Worm (Caenorhabditis elegans): ENCODE measurements around the gene ser-7.

ser-7 gene

DNA sequence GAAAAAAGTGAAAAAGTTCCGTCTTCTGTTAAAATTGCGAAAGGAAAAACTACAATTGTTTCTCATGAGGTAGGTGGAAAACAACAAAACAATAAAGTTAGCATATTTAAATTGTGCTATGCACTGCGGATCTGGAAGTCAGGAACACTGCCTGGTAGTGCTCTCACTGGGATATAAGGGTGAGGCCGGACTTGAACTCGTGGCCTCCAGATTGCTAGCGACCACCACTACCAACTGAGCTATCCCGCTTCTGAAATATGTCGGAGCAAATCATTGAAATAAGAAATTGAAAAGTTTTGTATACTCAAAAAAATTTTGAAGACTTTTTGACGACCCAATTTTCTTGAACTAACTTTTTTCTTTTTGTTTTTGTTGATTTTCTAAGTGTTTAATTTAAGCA is 23.2 kb downstream of the ser-7 start:
- TF ChIP-seq fos-1 (tag; optimal IDR thresholded peaks at IDR 0.05) (no peak), nhr-11 (tag; optimal IDR thresholded peaks at IDR 0.05) (no peak), ztf-4 (tag; optimal IDR thresholded peaks at IDR 0.05) (no peak), nhr-20 (tag; optimal IDR thresholded peaks at IDR 0.05) (no peak), ceh-82 (tag; optimal IDR thresholded peaks at IDR 0.05) (no peak), mdl-1 (tag; optimal IDR thresholded peaks at IDR 0.05) (no peak), nhr-19 (GFP tag; conservative IDR thresholded peaks at IDR 0.05) (no peak), fkh-8 (tag; optimal IDR thresholded peaks at IDR 0.05) (no peak), sptf-1 (tag; optimal IDR thresholded peaks at IDR 0.05) (no peak), ama-1 (optimal IDR thresholded peaks at IDR 0.05) (no peak), snu-23 (GFP tag; optimal IDR thresholded peaks at IDR 0.05) (no peak), swsn-7 (tag; optimal IDR thresholded peaks at IDR 0.05) (no peak), nhr-12 (tag; optimal IDR thresholded peaks at IDR 0.05) (no peak), lin-15B (tag; optimal IDR thresholded peaks at IDR 0.05) (no peak), isw-1 (GFP tag; IDR thresholded peaks at IDR 0.05) (no peak), irx-1 (tag; optimal IDR thresholded peaks at IDR 0.05) (no peak), nhr-71 (tag; optimal IDR thresholded peaks at IDR 0.05) (no peak)

DNA sequence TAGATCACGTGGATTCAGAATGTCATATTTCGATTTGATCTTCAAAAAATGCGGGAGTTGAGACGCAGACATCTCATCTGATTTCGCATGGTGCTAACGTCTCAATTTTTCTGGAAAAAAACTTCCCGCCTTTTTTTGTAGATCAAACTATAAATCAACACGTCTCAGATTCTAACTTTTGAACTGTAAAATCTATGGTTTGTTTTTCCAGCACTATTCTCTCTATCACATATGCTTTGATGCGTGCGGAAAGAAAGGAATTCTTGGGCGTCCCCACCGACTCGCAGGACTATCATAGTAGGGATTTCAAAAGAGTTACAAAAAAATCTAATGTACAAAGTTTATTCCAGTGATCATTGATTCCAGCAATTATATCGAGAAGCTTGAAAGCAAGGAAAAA is 24.3 kb downstream of the ser-7 start:
- TF ChIP-seq C04F5.9 (tag; optimal IDR thresholded peaks at IDR 0.05) (no peak), mep-1 (tag; optimal IDR thresholded peaks at IDR 0.05) (no peak), grh-1 (GFP tag; IDR thresholded peaks at IDR 0.05) (no peak), F16B12.6 (tag; optimal IDR thresholded peaks at IDR 0.05) (no peak), nhr-47 (tag; optimal IDR thresholded peaks at IDR 0.05) (no peak), xbp-1 (tag; optimal IDR thresholded peaks at IDR 0.05) (no peak), nhr-237 (tag; optimal IDR thresholded peaks at IDR 0.05) (no peak), vab-15 (tag; optimal IDR thresholded peaks at IDR 0.05) (no peak), dsc-1 (tag; optimal IDR thresholded peaks at IDR 0.05) (no peak), lir-3 (tag; optimal IDR thresholded peaks at IDR 0.05; ENCODE audit: poor library complexity) (no peak)

DNA sequence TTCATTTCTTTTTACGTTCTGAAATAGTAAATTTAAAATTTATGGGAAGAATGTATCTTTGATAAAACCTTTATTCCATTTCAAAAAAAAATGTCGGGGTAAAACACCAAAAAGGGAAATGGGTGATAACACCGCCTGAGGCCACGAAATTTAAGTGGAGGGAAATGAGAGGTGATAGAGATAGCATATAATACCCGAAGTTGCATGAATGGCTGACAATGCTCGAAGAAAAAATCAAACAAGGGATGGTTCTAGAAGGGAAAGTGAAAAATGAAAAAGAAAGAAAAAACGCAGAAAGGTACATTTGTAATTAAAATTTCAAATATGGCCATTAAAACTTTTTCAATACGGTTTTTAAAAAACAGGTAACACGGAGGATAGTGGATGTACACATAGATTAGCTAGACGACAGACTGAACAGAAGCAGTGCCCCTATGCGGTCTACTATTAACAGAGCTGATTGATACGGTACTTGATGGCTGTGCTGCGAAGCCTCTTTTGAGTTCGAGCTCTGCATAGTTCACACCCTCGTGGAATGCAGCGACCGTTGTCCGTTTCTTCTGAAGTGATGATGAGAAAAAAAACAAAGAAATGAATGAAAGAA is 24.9 kb downstream of the ser-7 start:
- TF ChIP-seq ceh-8 (GFP tag; optimal IDR thresholded peaks at IDR 0.05) (no peak), skn-1 (tag; optimal IDR thresholded peaks at IDR 0.05) (peak; percentile 41), egl-27 (tag; optimal IDR thresholded peaks at IDR 0.05) (no peak), elt-2 (tag; optimal IDR thresholded peaks at IDR 0.05) (peak; percentile 50), lin-39 (tag; optimal IDR thresholded peaks at IDR 0.05) (no peak), aha-1 (tag; optimal IDR thresholded peaks at IDR 0.05) (no peak), ztf-4 (tag; optimal IDR thresholded peaks at IDR 0.05) (no peak), nhr-47 (tag; optimal IDR thresholded peaks at IDR 0.05) (no peak), isw-1 (GFP tag; IDR thresholded peaks at IDR 0.05) (no peak), ces-1 (GFP tag; optimal IDR thresholded peaks at IDR 0.05) (no peak), ceh-88 (GFP tag; IDR thresholded peaks at IDR 0.05) (no peak), egl-13 (tag; optimal IDR thresholded peaks at IDR 0.05) (no peak), mab-9 (GFP tag; IDR thresholded peaks at IDR 0.05) (no peak), unc-86 (tag; optimal IDR thresholded peaks at IDR 0.05) (no peak), ama-1 (optimal IDR thresholded peaks at IDR 0.05) (no peak), ceh-82 (tag; optimal IDR thresholded peaks at IDR 0.05) (no peak)

- TF ChIP-seq lin-14 (GFP tag; optimal IDR thresholded peaks at IDR 0.05) (peak; percentile 15), blmp-1 (tag; optimal IDR thresholded peaks at IDR 0.05) (peak; percentile 7), sptf-1 (tag; optimal IDR thresholded peaks at IDR 0.05) (no peak), nhr-12 (tag; optimal IDR thresholded peaks at IDR 0.05) (no peak)
These were observed 27.3 kb downstream of the ser-7 start for ce11 chrX:2700649-2701048.

Measured in whole organism, L1 larva.